Worm (Caenorhabditis elegans) whole organism, young adult: ENCODE results near the gene ttc-4.

Experiments
- B0261.1 ChIP-seq: sonication (generic microtip); optimal IDR thresholded peaks from 2 replicates; lab custom pipeline; 2016; ENCODE audit warnings: mild to moderate bottlenecking, missing genetic modification characterization, moderate library complexity, missing compliant biosample characterization
- F10E7.11 ChIP-seq: sonication (generic microtip); optimal IDR thresholded peaks from 2 replicates; lab custom pipeline; 2017; ENCODE audit warnings: mild to moderate bottlenecking, missing genetic modification characterization, moderate library complexity, missing compliant biosample characterization
- F37B4.10 ChIP-seq: fragments of 200-800 bp; sonication (Bioruptor generic); IDR thresholded peaks from 2 replicates; pipeline ENCODE4 v1.3.6; 2022; ENCODE audit warnings: missing genetic modification characterization, missing compliant biosample characterization
- F57A8.1 ChIP-seq: fragments of 200-800 bp; sonication (Bioruptor generic); optimal IDR thresholded peaks from 2 replicates; lab custom pipeline; 2018; ENCODE audit warnings: mild to moderate bottlenecking, missing genetic modification characterization, moderate library complexity, missing compliant biosample characterization
- F57C9.4 ChIP-seq: sonication (generic microtip); optimal IDR thresholded peaks from 2 replicates; lab custom pipeline; 2017; ENCODE audit warnings: mild to moderate bottlenecking, missing genetic modification characterization, missing compliant biosample characterization
- K11D2.4 ChIP-seq: fragments of 200-800 bp; sonication (Bioruptor generic); IDR thresholded peaks from 2 replicates; pipeline ENCODE4 v1.3.6; 2022; ENCODE audit warnings: missing genetic modification reagents, missing genetic modification characterization, missing compliant biosample characterization
- T07F8.4 ChIP-seq: sonication (generic microtip); optimal IDR thresholded peaks from 2 replicates; lab custom pipeline; 2016; ENCODE audit warnings: mild to moderate bottlenecking, missing genetic modification characterization, moderate library complexity, missing compliant biosample characterization
- Y53G8AR.9 ChIP-seq: fragments of 200-800 bp; sonication (Bioruptor generic); conservative IDR thresholded peaks from 2 replicates; pipeline ENCODE4 v1.3.6; 2022; ENCODE audit warnings: missing genetic modification reagents, missing genetic modification characterization, missing compliant biosample characterization
- Y67H2A.10 ChIP-seq: fragments of 200-800 bp; sonication (Bioruptor generic); conservative IDR thresholded peaks from 2 replicates; pipeline ENCODE4 v1.3.6; 2022; ENCODE audit warnings: missing genetic modification reagents, missing genetic modification characterization, missing compliant biosample characterization
- akir-1 ChIP-seq: fragments of 200-800 bp; sonication (Bioruptor generic); optimal IDR thresholded peaks from 2 replicates; lab custom pipeline; 2018; ENCODE audit warnings: mild to moderate bottlenecking, missing genetic modification characterization, moderate library complexity, missing compliant biosample characterization
- attf-3 ChIP-seq: fragments of 200-800 bp; sonication (Bioruptor generic); conservative IDR thresholded peaks from 2 replicates; pipeline ENCODE4 v1.3.6; 2022; ENCODE audit warnings: missing genetic modification reagents, missing genetic modification characterization, missing compliant biosample characterization
- attf-5 ChIP-seq: fragments of 200-800 bp; sonication (Bioruptor generic); optimal IDR thresholded peaks from 2 replicates; lab custom pipeline; 2018; ENCODE audit warnings: mild to moderate bottlenecking, missing genetic modification characterization, missing compliant biosample characterization
- bed-2 ChIP-seq: fragments of 200-800 bp; sonication (Bioruptor generic); IDR thresholded peaks from 2 replicates; pipeline ENCODE4 v1.3.6; 2022; ENCODE audit warnings: missing genetic modification reagents, missing genetic modification characterization, missing compliant biosample characterization
- ccch-3 ChIP-seq: fragments of 200-800 bp; sonication (Bioruptor generic); optimal IDR thresholded peaks from 2 replicates; lab custom pipeline; 2018; ENCODE audit warnings: mild to moderate bottlenecking, missing genetic modification characterization, missing compliant biosample characterization
- ceh-100 ChIP-seq: fragments of 200-800 bp; sonication (Bioruptor generic); IDR thresholded peaks from 2 replicates; pipeline ENCODE4 v1.3.6; 2022; ENCODE audit warnings: missing genetic modification reagents, missing genetic modification characterization, missing compliant biosample characterization
- ceh-40 ChIP-seq: fragments of 200-800 bp; sonication (Bioruptor generic); IDR thresholded peaks from 2 replicates; pipeline ENCODE4 v1.3.6; 2022; ENCODE audit warnings: missing genetic modification characterization, missing compliant biosample characterization
- dpl-1 ChIP-seq: fragments of 150-350 bp; optimal IDR thresholded peaks from 2 replicates; lab custom pipeline; 2014; ENCODE audit warnings: missing biosample characterization, missing genetic modification reagents, missing genetic modification characterization
- fkh-3 ChIP-seq: sonication (generic microtip); optimal IDR thresholded peaks from 2 replicates; lab custom pipeline; 2016; ENCODE audit warnings: mild to moderate bottlenecking, missing genetic modification characterization, missing compliant biosample characterization
- him-1 ChIP-seq: sonication (generic microtip); optimal IDR thresholded peaks from 2 replicates; lab custom pipeline; 2016; ENCODE audit warnings: missing genotype, missing genetic modification reagents, missing genetic modification characterization, missing compliant biosample characterization
- hlh-26 ChIP-seq: fragments of 200-800 bp; sonication (Bioruptor generic); conservative IDR thresholded peaks from 2 replicates; pipeline ENCODE4 v1.3.6; 2022; ENCODE audit warnings: missing genetic modification reagents, missing genetic modification characterization, missing compliant biosample characterization
- lin-26 ChIP-seq: fragments of 200-800 bp; sonication (Bioruptor generic); IDR thresholded peaks from 2 replicates; pipeline ENCODE4 v1.3.6; 2022; ENCODE audit warnings: missing genetic modification reagents, missing genetic modification characterization, missing compliant biosample characterization
- lsl-1 ChIP-seq: fragments of 200-800 bp; sonication (Bioruptor generic); optimal IDR thresholded peaks from 2 replicates; lab custom pipeline; 2018; ENCODE audit warnings: mild to moderate bottlenecking, missing genetic modification characterization, moderate library complexity, missing compliant biosample characterization
- lsy-27 ChIP-seq: sonication (generic microtip); optimal IDR thresholded peaks from 2 replicates; lab custom pipeline; 2017; ENCODE audit warnings: missing genetic modification characterization, mild to moderate bottlenecking, missing compliant biosample characterization, antibody characterized with exemption, missing genotype, borderline replicate concordance; ENCODE audit not compliant: insufficient read depth
- madf-8 ChIP-seq: fragments of 200-800 bp; sonication (Bioruptor generic); conservative IDR thresholded peaks from 2 replicates; pipeline ENCODE4 v1.3.6; 2022; ENCODE audit warnings: missing genetic modification reagents, missing genetic modification characterization, missing compliant biosample characterization
- mxl-1 ChIP-seq: sonication (generic microtip); optimal IDR thresholded peaks from 2 replicates; lab custom pipeline; 2016; ENCODE audit warnings: missing genetic modification characterization, missing compliant biosample characterization
- nfya-2 ChIP-seq: fragments of 200-800 bp; sonication (Bioruptor generic); IDR thresholded peaks from 2 replicates; pipeline ENCODE4 v1.3.6; 2022; ENCODE audit warnings: missing genetic modification reagents, missing genetic modification characterization, missing compliant biosample characterization
- nhr-179 ChIP-seq: sonication (generic microtip); optimal IDR thresholded peaks from 2 replicates; lab custom pipeline; 2016; ENCODE audit warnings: mild to moderate bottlenecking, missing genetic modification characterization, missing compliant biosample characterization
- nhr-80 ChIP-seq: sonication (generic microtip); optimal IDR thresholded peaks from 2 replicates; lab custom pipeline; 2016; ENCODE audit warnings: missing genetic modification characterization, missing compliant biosample characterization
- sea-2 ChIP-seq: fragments of 200-800 bp; sonication (Bioruptor generic); IDR thresholded peaks from 2 replicates; pipeline ENCODE4 v1.3.6; 2022; ENCODE audit warnings: missing genetic modification characterization, missing compliant biosample characterization
- snpc-1.1 ChIP-seq: sonication (generic microtip); optimal IDR thresholded peaks from 2 replicates; lab custom pipeline; 2017; ENCODE audit warnings: missing genetic modification characterization, mild to moderate bottlenecking, missing compliant biosample characterization, antibody characterized with exemption, moderate library complexity, missing genotype, missing genetic modification reagents; ENCODE audit not compliant: insufficient read depth
- snpc-4 ChIP-seq, 5 experiments: fragments of 150-350 bp in 1 of 5; sonication (generic microtip) in 4 of 5; optimal IDR thresholded peaks; 2 replicates each; lab custom pipeline; 2014 to 2018; ENCODE audit warnings: missing genetic modification characterization in 5 of 5, missing biosample characterization in 3 of 5, antibody characterized with exemption in 2 of 5, mild to moderate bottlenecking in 2 of 5, missing compliant biosample characterization in 2 of 5, missing genotype in 2 of 5, moderate library complexity in 2 of 5, missing genetic modification reagents in 1 of 5
- tlf-1 ChIP-seq: fragments of 200-800 bp; sonication (Bioruptor generic); optimal IDR thresholded peaks from 2 replicates; lab custom pipeline; 2018; ENCODE audit warnings: mild to moderate bottlenecking, missing genetic modification characterization, missing compliant biosample characterization
- unc-62 ChIP-seq: fragments of 150-350 bp; optimal IDR thresholded peaks from 2 replicates; lab custom pipeline; 2014; ENCODE audit warnings: missing biosample characterization, missing genetic modification reagents, missing genetic modification characterization
- ztf-18 ChIP-seq: sonication (generic microtip); optimal IDR thresholded peaks from 2 replicates; lab custom pipeline; 2016; ENCODE audit warnings: missing genotype, mild to moderate bottlenecking, missing genetic modification characterization, missing compliant biosample characterization
- ztf-25 ChIP-seq: fragments of 200-800 bp; sonication (Bioruptor generic); IDR thresholded peaks from 2 replicates; pipeline ENCODE4 v1.3.6; 2022; ENCODE audit warnings: missing genetic modification reagents, missing genetic modification characterization, missing compliant biosample characterization

ttc-4 gene

ce11 chrII:5553531-5553930 is 41.0 kb upstream of the ttc-4 start:
- TF ChIP-seq attf-3 (GFP tag; lab: Robert Waterston, UW) = no peak
- no peak for TF ChIP-seq sea-2 (GFP tag; lab: Robert Waterston, UW)
- peak; percentile 2 for TF ChIP-seq nhr-80
- no peak for TF ChIP-seq ztf-18 (tag; lab: Kevin White, UChicago)

- TF ChIP-seq F57A8.1 (GFP tag; lab: Kevin White, UChicago) (no peak), akir-1 (GFP tag; lab: Kevin White, UChicago) (no peak), nfya-2 (no peak), lsl-1 (GFP tag; lab: Kevin White, UChicago) (no peak), mxl-1 (no peak), hlh-26 (GFP tag; lab: Robert Waterston, UW) (no peak), ztf-25 (GFP tag; lab: Robert Waterston, UW) (no peak), madf-8 (GFP tag; lab: Robert Waterston, UW) (no peak), K11D2.4 (GFP tag; lab: Robert Waterston, UW) (no peak), nhr-179 (tag; lab: Kevin White, UChicago) (no peak), bed-2 (GFP tag; lab: Robert Waterston, UW) (no peak), ceh-100 (no peak), F57C9.4 (no peak), tlf-1 (GFP tag; lab: Kevin White, UChicago) (no peak)
- TF ChIP-seq, all 124 proteins: peak for 0
Observed at ce11 chrII:5554317-5554716, 40.2 kb upstream of the ttc-4 start, which contains the start of gene ins-12. ins-12 (plus strand) TSS chrII:5554617.

ce11 chrII:5554788-5555187 is 39.7 kb upstream of the ttc-4 start:
- TF ChIP-seq nhr-80 (peak; percentile 27), unc-62 (GFP tag; lab: Kevin White, UChicago) (peak; percentile 11), lin-26 (GFP tag; lab: Robert Waterston, UW) (no peak), nhr-179 (tag; lab: Kevin White, UChicago) (no peak)

- TF ChIP-seq T07F8.4 (no peak), attf-5 (GFP tag; lab: Kevin White, UChicago) (no peak), Y67H2A.10 (GFP tag; lab: Robert Waterston, UW) (no peak), dpl-1 (GFP tag; lab: Kevin White, UChicago) (no peak), ccch-3 (GFP tag; lab: Kevin White, UChicago) (no peak), madf-8 (GFP tag; lab: Robert Waterston, UW) (no peak), ceh-40 (no peak), B0261.1 (tag; lab: Kevin White, UChicago) (no peak)
Observed at ce11 chrII:5555522-5555921, 39.0 kb upstream of the ttc-4 start.

ce11 chrII:5556431-5556830 is 38.1 kb upstream of the ttc-4 start, which contains the start of gene ins-11:
ins-11 (plus strand) TSS chrII:5556731.
- TF ChIP-seq fkh-3 (tag; lab: Kevin White, UChicago) (no peak), lsl-1 (GFP tag; lab: Kevin White, UChicago) (no peak), T07F8.4 (no peak), F10E7.11 (tag; lab: Kevin White, UChicago) (no peak), him-1 (no peak), F37B4.10 (GFP tag; lab: Robert Waterston, UW) (no peak), sea-2 (GFP tag; lab: Robert Waterston, UW) (no peak), snpc-1.1 (tag; lab: Kevin White, UChicago) (no peak), mxl-1 (no peak), lsy-27 (no peak), nhr-179 (tag; lab: Kevin White, UChicago) (no peak), snpc-4 (GFP tag; optimal IDR thresholded peaks at IDR 0.05; lab: Kevin White, UChicago) (no peak), snpc-4 (tag; optimal IDR thresholded peaks at IDR 0.05; lab: Kevin White, UChicago) (no peak), Y53G8AR.9 (GFP tag; lab: Robert Waterston, UW) (no peak)
